Worm (Caenorhabditis elegans): ENCODE results near the gene ZC239.17.
"Not testable (repeated sequence)": the region's sequence is repeated elsewhere in the genome, so short reads cannot be mapped to it uniquely, and the experiment has no call there.

The ZC239.17 gene

ce11 chrII:3183300-3183840 lies 42.3 kb downstream of the ZC239.17 start, which contains the start of the genes Y27F2A.6 and Y27F2A.8:
Y27F2A.6 (minus strand) TSS chrII:3183400.
Y27F2A.8 (plus strand) TSS chrII:3183790.
- not testable (repeated sequence) for TF ChIP-seq dao-5, him-1, W03F9.2 (tag; optimal IDR thresholded peaks at IDR 0.05)

- TF ChIP-seq W03F9.2, him-1, dao-5 (tag; optimal IDR thresholded peaks at IDR 0.05): not testable (repeated sequence)
These were observed 48.0 kb downstream of the ZC239.17 start, which contains the start of gene sri-40 for ce11 chrII:3177663-3178062. sri-40 (plus strand) TSS chrII:3177963.
